Fruit fly (Drosophila melanogaster) ovary, adult (tissue): Measurements from ENCODE around the gene subdued.

ENCODE experiments used
- CG17801 ChIP-seq: fragments of 200-800 bp; optimal IDR thresholded peaks from 2 replicates; lab custom pipeline; 2019; ENCODE audit warnings: missing biosample characterization, mild to moderate bottlenecking, missing genetic modification characterization, moderate library complexity; ENCODE audit not compliant: partially characterized antibody

Gene subdued

dm6 chr3R:19641498-19642065 lies 940 bp downstream of the subdued start:
- peak; percentile 95 for TF ChIP-seq CG17801 (GFP tag; lab: Kevin White, UChicago)

DNA sequence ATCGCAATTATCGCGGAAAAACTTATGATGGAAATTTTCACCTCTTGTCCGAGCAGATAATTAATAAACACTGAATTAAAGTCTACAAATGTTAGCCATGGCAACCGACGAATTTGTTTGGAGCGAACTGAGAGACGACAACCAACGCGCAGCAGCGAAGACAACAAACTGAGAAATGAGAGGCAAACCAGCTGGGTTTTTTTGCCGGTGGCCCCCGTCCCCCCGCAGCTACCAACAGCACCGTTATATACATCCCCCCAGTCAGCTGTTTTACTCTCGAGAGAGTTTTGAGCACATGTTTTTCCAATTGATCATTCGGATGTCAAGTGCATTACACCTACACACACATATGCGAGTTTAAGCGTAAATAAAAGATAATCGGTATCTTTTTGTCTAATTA lies 1.5 kb downstream of the subdued start:
- peak; percentile 10 for TF ChIP-seq CG17801 (GFP tag; lab: Kevin White, UChicago)

- TF ChIP-seq CG17801 (GFP tag; lab: Kevin White, UChicago), result no peak
Observed at dm6 chr3R:19638004-19638403, 4.5 kb downstream of the subdued start.

- TF ChIP-seq CG17801 (GFP tag; lab: Kevin White, UChicago), result no peak
Observed at dm6 chr3R:19634649-19635048, 7.9 kb downstream of the subdued start, which contains the start of gene CG34138. Gene CG34138 (plus strand): TSS chr3R:19634949.

DNA sequence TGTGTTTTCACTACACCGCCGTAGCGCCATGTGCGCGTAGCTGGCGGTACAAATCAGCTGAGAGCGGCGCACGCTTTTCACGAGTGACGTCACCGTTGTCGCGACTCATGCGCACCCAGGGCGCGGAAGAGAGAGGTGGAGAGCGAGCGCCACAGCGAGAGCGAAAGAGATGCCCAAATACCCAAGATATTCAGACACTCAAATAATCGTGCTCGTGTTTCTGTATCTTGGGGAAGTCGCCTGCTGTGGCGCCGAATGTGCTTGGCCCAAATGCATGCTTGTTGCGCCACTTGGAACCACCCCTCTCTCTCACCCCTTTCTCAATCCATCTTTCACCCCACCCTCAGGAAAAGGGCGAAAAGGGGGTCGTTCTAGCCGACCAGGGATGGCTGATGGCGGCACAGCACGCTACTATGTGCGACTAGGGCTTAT lies 9.8 kb downstream of the subdued start, which contains the start of gene CG6231:
Gene CG6231 (minus strand): TSS at position 34 of the 432 bp plus-strand sequence.
- no peak for TF ChIP-seq CG17801 (GFP tag; lab: Kevin White, UChicago)

DNA sequence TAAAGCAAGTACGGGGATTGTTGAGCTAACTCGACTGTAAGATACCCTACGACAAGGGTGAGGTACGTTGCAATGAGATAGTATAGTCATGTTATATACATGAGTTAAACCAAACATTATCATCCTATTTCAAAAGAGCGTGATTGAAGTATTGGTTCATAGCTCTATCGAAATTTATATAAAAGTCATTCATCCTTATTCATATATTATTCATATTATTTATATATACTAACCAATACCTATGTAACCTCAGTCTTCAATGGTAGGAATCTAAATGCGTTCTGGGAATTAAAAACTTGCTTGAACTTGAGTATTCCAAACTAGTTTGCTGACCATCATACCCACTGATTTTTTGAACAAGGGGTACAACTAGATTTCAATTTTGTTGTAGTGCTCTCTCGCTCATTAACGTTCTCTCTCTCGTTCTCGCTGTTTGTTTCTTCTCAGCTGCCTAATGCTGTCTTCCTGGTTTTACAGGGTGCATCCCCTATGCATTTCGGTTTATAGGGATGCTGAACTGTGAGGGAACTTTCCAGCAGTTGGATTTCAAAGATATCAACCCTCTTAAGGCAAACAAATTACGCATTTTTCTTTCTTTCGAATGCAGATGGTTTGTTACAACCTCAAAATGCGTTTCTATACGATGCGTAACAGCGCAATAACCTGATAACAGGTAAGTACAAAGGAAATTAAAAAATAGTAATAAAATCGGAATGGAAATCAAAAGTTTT lies 14.6 kb downstream of the subdued start:
- peak; percentile 29 for TF ChIP-seq CG17801 (GFP tag; lab: Kevin White, UChicago)

dm6 chr3R:19625300-19626230 lies 17.0 kb downstream of the subdued start:
- no peak for TF ChIP-seq CG17801 (GFP tag; lab: Kevin White, UChicago)

DNA sequence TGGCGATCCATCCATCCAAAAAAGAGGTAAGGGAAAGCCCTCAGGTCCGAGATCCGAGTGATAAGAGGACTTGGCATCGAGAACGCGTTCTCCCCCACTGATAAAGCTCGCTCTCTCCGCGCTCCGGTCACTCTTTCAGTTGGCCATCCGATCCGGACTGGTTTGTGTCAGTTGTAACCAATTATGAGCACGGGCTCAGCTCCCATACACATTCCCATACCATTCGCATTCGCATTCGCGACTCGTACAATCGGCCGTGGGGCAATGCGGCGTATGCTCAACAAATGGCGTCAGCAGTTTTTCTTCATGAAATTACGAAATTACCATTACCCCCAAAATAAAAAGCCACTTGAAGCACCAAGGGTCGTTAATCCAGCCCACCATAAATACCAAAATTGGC lies 18.0 kb downstream of the subdued start:
- no peak for TF ChIP-seq CG17801 (GFP tag; lab: Kevin White, UChicago)

dm6 chr3R:19623606-19624005 lies 18.9 kb downstream of the subdued start:
- TF ChIP-seq CG17801 (GFP tag; lab: Kevin White, UChicago), result peak; percentile 73

DNA sequence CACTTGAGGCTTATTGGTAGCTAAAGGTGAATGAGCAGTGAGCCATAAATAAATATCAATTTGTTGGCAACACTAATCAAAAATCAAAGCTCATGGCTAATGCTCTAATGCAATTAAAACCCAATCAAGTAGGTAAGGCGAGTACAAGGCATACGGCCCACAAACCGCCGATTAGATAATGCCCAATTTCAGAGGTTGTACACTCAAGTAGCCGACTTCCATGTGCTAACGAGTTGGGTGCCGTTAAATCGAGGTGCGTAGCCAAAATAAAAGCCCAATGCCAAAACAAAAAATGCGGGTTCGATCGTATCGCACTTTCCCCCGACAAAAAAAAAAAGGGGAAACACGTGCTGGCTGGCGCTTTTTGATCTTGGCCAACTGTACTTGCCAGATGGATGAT lies 20.5 kb downstream of the subdued start:
- TF ChIP-seq CG17801 (GFP tag; lab: Kevin White, UChicago), result no peak

dm6 chr3R:19620953-19621352 lies 21.6 kb downstream of the subdued start:
- no peak for TF ChIP-seq CG17801 (GFP tag; lab: Kevin White, UChicago)

DNA sequence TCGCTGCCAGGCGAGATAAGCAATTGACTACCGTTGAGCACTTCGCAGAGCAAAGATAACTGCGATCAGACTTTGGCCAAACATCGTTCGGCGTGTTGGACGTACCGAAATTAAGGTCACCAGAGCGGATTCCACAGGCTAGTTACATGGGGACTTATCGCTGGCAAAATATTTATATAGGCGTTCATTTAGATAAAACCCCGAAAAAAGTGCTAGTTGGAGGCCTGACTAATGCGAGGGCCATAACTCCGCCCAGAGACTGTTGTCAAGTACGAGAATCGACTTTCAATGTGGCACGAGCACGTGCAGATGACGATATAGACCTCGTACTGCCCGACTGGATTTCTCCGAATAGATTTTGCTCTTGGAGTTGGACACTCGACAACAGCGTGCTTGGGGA lies 22.6 kb downstream of the subdued start:
- no peak for TF ChIP-seq CG17801 (GFP tag; lab: Kevin White, UChicago)

DNA sequence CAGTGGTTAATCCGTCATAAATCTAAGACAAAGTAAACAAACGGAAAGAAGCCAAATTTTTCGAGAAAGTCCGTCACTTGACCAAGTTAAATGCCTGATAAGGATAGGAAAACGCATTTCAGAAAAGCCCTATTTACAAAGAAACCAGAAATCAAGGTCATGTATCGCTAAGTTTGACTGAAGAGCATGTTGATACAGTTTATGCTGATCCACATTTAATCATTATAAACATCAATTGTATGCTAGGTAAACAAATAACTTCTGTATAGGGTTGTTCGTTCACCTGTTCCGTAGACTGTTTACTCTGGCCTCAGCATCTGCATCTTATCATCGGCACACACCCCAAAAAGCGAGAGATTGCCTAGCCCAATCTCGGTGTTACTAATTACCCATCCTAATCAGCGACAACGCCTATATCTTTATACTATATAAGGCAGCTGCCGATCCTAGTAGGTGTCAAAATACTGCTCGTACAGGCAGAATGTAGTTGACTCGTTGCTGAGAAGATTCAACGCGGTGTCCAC lies 29.6 kb downstream of the subdued start, which contains the start of gene CG16727:
Gene CG16727 (plus strand): TSS at position 474 of the 524 bp plus-strand sequence.
- TF ChIP-seq CG17801 (GFP tag; lab: Kevin White, UChicago), result no peak

DNA sequence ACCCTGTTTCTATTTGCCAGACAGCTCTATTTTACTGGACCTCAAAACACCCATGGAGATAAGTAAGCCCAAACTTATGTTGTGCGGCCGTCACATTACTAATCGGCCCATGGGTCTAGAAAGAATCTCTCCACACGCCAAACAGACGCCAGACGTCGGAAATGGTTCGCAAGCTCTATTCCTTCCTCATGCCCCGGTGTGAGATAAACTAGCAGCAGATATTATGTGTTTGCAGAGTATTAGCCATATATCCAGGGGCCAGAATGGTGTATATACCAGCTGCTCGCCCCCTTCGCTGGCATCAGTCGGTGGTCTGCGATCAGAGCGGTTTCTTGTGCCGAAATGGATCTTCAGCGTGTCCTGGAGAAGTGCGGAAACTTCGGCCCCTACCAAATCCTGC lies 32.6 kb downstream of the subdued start, which contains the start of gene CG17752:
Gene CG17752 (plus strand): TSS at position 301 of the 400 bp plus-strand sequence.
- TF ChIP-seq CG17801 (GFP tag; lab: Kevin White, UChicago), result no peak

dm6 chr3R:19606954-19607353 lies 35.6 kb downstream of the subdued start, which contains the start of gene CG17751:
Gene CG17751 (plus strand): TSS chr3R:19607254.
- TF ChIP-seq CG17801 (GFP tag; lab: Kevin White, UChicago), result no peak
